Worm (Caenorhabditis elegans) whole organism, late embryonic: Measurements from ENCODE around the gene nipi-4.

ENCODE experiments used
- C08G9.2 ChIP-seq: sonication (generic microtip); optimal IDR thresholded peaks from 2 replicates; lab custom pipeline; 2016; ENCODE audit warnings: mild to moderate bottlenecking, missing genetic modification characterization, moderate library complexity, missing compliant biosample characterization
- C38D4.7 ChIP-seq: fragments of 200-800 bp; sonication (Bioruptor generic); optimal IDR thresholded peaks from 2 replicates; lab custom pipeline; 2018; ENCODE audit warnings: mild to moderate bottlenecking, missing genetic modification characterization, moderate library complexity, missing compliant biosample characterization
- K02D7.2 ChIP-seq: sonication (generic microtip); optimal IDR thresholded peaks from 2 replicates; lab custom pipeline; 2017; ENCODE audit warnings: mild to moderate bottlenecking, missing genetic modification characterization, missing compliant biosample characterization
- K09A11.1 ChIP-seq: sonication (generic microtip); optimal IDR thresholded peaks from 2 replicates; lab custom pipeline; 2017; ENCODE audit warnings: antibody characterized with exemption, mild to moderate bottlenecking, missing genetic modification characterization, missing compliant biosample characterization; ENCODE audit not compliant: insufficient read depth
- T23F11.4 ChIP-seq: fragments of 200-800 bp; sonication (Bioruptor generic); optimal IDR thresholded peaks from 2 replicates; lab custom pipeline; 2018; ENCODE audit warnings: mild to moderate bottlenecking, missing genetic modification characterization, missing compliant biosample characterization
- Y22D7AL.16 ChIP-seq: sonication (generic microtip); optimal IDR thresholded peaks from 2 replicates; lab custom pipeline; 2016; ENCODE audit warnings: missing genetic modification characterization, missing compliant biosample characterization
- ahr-1 ChIP-seq: sonication (generic microtip); optimal IDR thresholded peaks from 2 replicates; lab custom pipeline; 2016; ENCODE audit warnings: missing genetic modification characterization, missing compliant biosample characterization
- ama-1 ChIP-seq: fragments of 150-350 bp; optimal IDR thresholded peaks from 2 replicates; lab custom pipeline; 2014
- ceh-18 ChIP-seq: sonication (generic microtip); optimal IDR thresholded peaks from 2 replicates; lab custom pipeline; 2016; ENCODE audit warnings: missing genetic modification characterization, missing compliant biosample characterization
- ceh-19 ChIP-seq: fragments of 200-800 bp; sonication (Bioruptor generic); optimal IDR thresholded peaks from 2 replicates; lab custom pipeline; 2018; ENCODE audit warnings: mild to moderate bottlenecking, missing genetic modification characterization, missing compliant biosample characterization
- ceh-2 ChIP-seq: sonication (generic microtip); optimal IDR thresholded peaks from 2 replicates; lab custom pipeline; 2016; ENCODE audit warnings: missing genotype, missing genetic modification characterization, missing compliant biosample characterization
- ceh-24 ChIP-seq: sonication (generic microtip); optimal IDR thresholded peaks from 2 replicates; lab custom pipeline; 2016; ENCODE audit warnings: mild to moderate bottlenecking, missing genetic modification characterization, missing compliant biosample characterization
- ceh-31 ChIP-seq: sonication (generic microtip); optimal IDR thresholded peaks from 2 replicates; lab custom pipeline; 2016; ENCODE audit warnings: missing genetic modification characterization, missing compliant biosample characterization
- ceh-34 ChIP-seq: sonication (generic microtip); optimal IDR thresholded peaks from 2 replicates; lab custom pipeline; 2016; ENCODE audit warnings: mild to moderate bottlenecking, missing genetic modification characterization, missing compliant biosample characterization
- ceh-45 ChIP-seq: fragments of 200-800 bp; sonication (Bioruptor generic); IDR thresholded peaks from 2 replicates; pipeline ENCODE4 v1.3.6; 2022; ENCODE audit warnings: missing genetic modification reagents, missing genetic modification characterization, missing compliant biosample characterization
- ceh-48 ChIP-seq: sonication (generic microtip); optimal IDR thresholded peaks from 2 replicates; lab custom pipeline; 2016; ENCODE audit warnings: missing genetic modification characterization, inconsistent platforms, missing compliant biosample characterization
- ceh-6 ChIP-seq: fragments of 200-800 bp; sonication (Bioruptor generic); optimal IDR thresholded peaks from 2 replicates; lab custom pipeline; 2018; ENCODE audit warnings: mild to moderate bottlenecking, missing genetic modification characterization, missing compliant biosample characterization
- che-1 ChIP-seq: sonication (generic microtip); optimal IDR thresholded peaks from 2 replicates; lab custom pipeline; 2016; ENCODE audit warnings: mild to moderate bottlenecking, missing genetic modification characterization, missing compliant biosample characterization
- dve-1 ChIP-seq: sonication (generic microtip); optimal IDR thresholded peaks from 2 replicates; lab custom pipeline; 2017; ENCODE audit warnings: antibody characterized with exemption, mild to moderate bottlenecking, missing genetic modification characterization, missing compliant biosample characterization
- elt-2 ChIP-seq: sonication (generic microtip); optimal IDR thresholded peaks from 2 replicates; lab custom pipeline; 2016; ENCODE audit warnings: missing genetic modification reagents, missing genetic modification characterization, missing compliant biosample characterization
- elt-4 ChIP-seq: sonication (generic microtip); optimal IDR thresholded peaks from 2 replicates; lab custom pipeline; 2016; ENCODE audit warnings: missing genetic modification characterization, missing compliant biosample characterization
- ets-4 ChIP-seq: sonication (generic microtip); optimal IDR thresholded peaks from 2 replicates; lab custom pipeline; 2016; ENCODE audit warnings: missing genetic modification characterization, missing compliant biosample characterization
- fax-1 ChIP-seq: sonication (generic microtip); optimal IDR thresholded peaks from 2 replicates; lab custom pipeline; 2016; ENCODE audit warnings: missing genotype, missing genetic modification characterization, missing compliant biosample characterization
- gmeb-2 ChIP-seq: sonication (generic microtip); optimal IDR thresholded peaks from 2 replicates; lab custom pipeline; 2016; ENCODE audit warnings: missing genetic modification characterization, inconsistent platforms, missing compliant biosample characterization
- hlh-13 ChIP-seq: fragments of 200-800 bp; sonication (Bioruptor generic); optimal IDR thresholded peaks from 2 replicates; lab custom pipeline; 2018; ENCODE audit warnings: mild to moderate bottlenecking, missing genetic modification characterization, missing compliant biosample characterization
- hlh-15 ChIP-seq: sonication (generic microtip); optimal IDR thresholded peaks from 2 replicates; lab custom pipeline; 2016; ENCODE audit warnings: missing genetic modification characterization, missing compliant biosample characterization
- hlh-30 ChIP-seq: sonication (generic microtip); optimal IDR thresholded peaks from 2 replicates; lab custom pipeline; 2017; ENCODE audit warnings: antibody characterized with exemption, missing genetic modification characterization, missing compliant biosample characterization; ENCODE audit not compliant: insufficient read depth
- hlh-8 ChIP-seq: sonication (generic microtip); optimal IDR thresholded peaks from 2 replicates; lab custom pipeline; 2016; ENCODE audit warnings: missing genotype, missing genetic modification characterization, missing compliant biosample characterization
- lim-6 ChIP-seq: sonication (generic microtip); optimal IDR thresholded peaks from 2 replicates; lab custom pipeline; 2016; ENCODE audit warnings: missing genetic modification characterization, missing compliant biosample characterization
- lin-11 ChIP-seq: fragments of 200-800 bp; sonication (Bioruptor generic); optimal IDR thresholded peaks from 2 replicates; lab custom pipeline; 2018; ENCODE audit warnings: mild to moderate bottlenecking, missing genetic modification characterization, missing compliant biosample characterization
- madf-2 ChIP-seq: sonication (generic microtip); optimal IDR thresholded peaks from 2 replicates; lab custom pipeline; 2017; ENCODE audit warnings: missing genetic modification characterization, missing compliant biosample characterization
- mec-3 ChIP-seq: sonication (generic microtip); optimal IDR thresholded peaks from 2 replicates; lab custom pipeline; 2016; ENCODE audit warnings: borderline replicate concordance, missing genetic modification characterization, missing compliant biosample characterization
- nfya-1 ChIP-seq: sonication (generic microtip); optimal IDR thresholded peaks from 2 replicates; lab custom pipeline; 2017; ENCODE audit warnings: missing genetic modification characterization, mild to moderate bottlenecking, missing compliant biosample characterization, antibody characterized with exemption, moderate library complexity
- nhr-232 ChIP-seq: sonication (generic microtip); optimal IDR thresholded peaks from 2 replicates; lab custom pipeline; 2016; ENCODE audit warnings: missing genetic modification characterization, missing compliant biosample characterization
- npax-4 ChIP-seq: sonication (generic microtip); optimal IDR thresholded peaks from 2 replicates; lab custom pipeline; 2016; ENCODE audit warnings: missing genetic modification characterization, missing compliant biosample characterization
- pag-3 ChIP-seq: sonication (generic microtip); optimal IDR thresholded peaks from 2 replicates; lab custom pipeline; 2016; ENCODE audit warnings: missing compliant biosample characterization, missing genetic modification characterization, borderline replicate concordance
- pat-9 ChIP-seq: fragments of 200-800 bp; sonication (Bioruptor generic); optimal IDR thresholded peaks from 2 replicates; lab custom pipeline; 2018; ENCODE audit warnings: mild to moderate bottlenecking, missing genetic modification characterization, moderate library complexity, missing compliant biosample characterization
- pax-1 ChIP-seq: fragments of 150-350 bp; optimal IDR thresholded peaks from 2 replicates; lab custom pipeline; 2014; ENCODE audit warnings: missing biosample characterization, missing genetic modification characterization
- pha-4 ChIP-seq: fragments of 150-350 bp; optimal IDR thresholded peaks from 2 replicates; lab custom pipeline; 2018; ENCODE audit warnings: missing biosample characterization, missing genetic modification reagents, missing genetic modification characterization
- pqm-1 ChIP-seq: sonication (generic microtip); optimal IDR thresholded peaks from 2 replicates; lab custom pipeline; 2016; ENCODE audit warnings: missing genetic modification characterization, missing compliant biosample characterization
- rnt-1 ChIP-seq: sonication (generic microtip); optimal IDR thresholded peaks from 2 replicates; lab custom pipeline; 2016; ENCODE audit warnings: missing genetic modification characterization, missing compliant biosample characterization
- tbx-2 ChIP-seq: sonication (generic microtip); optimal IDR thresholded peaks from 2 replicates; lab custom pipeline; 2016; ENCODE audit warnings: missing genetic modification characterization, missing compliant biosample characterization
- tbx-7 ChIP-seq: sonication (generic microtip); optimal IDR thresholded peaks from 2 replicates; lab custom pipeline; 2016; ENCODE audit warnings: missing genotype, missing genetic modification characterization, missing compliant biosample characterization
- ttx-3 ChIP-seq: sonication (generic microtip); optimal IDR thresholded peaks from 2 replicates; lab custom pipeline; 2016; ENCODE audit warnings: missing genetic modification reagents, missing genetic modification characterization, missing compliant biosample characterization
- unc-55 ChIP-seq: sonication (generic microtip); optimal IDR thresholded peaks from 2 replicates; lab custom pipeline; 2017; ENCODE audit warnings: missing biosample characterization, missing genetic modification reagents, missing genetic modification characterization
- zip-5 ChIP-seq: sonication (generic microtip); optimal IDR thresholded peaks from 2 replicates; lab custom pipeline; 2016; ENCODE audit warnings: missing genetic modification characterization, missing compliant biosample characterization
- ztf-16 ChIP-seq: sonication (generic microtip); optimal IDR thresholded peaks from 2 replicates; lab custom pipeline; 2017; ENCODE audit warnings: missing genetic modification characterization, missing compliant biosample characterization

The nipi-4 gene

ce11 chrV:7854603-7855002, 16.0 kb downstream of the nipi-4 start, which contains the start of the genes C37C3.9 and C37C3.18:
Gene C37C3.9, minus strand, starts transcription at chrV:7854700.
Gene C37C3.18, plus strand, starts transcription at chrV:7854993.
- TF ChIP-seq unc-55 (peak; percentile 73), ets-4 (tag; lab: Kevin White, UChicago) (no peak), ceh-19 (no peak), tbx-7 (tag; lab: Kevin White, UChicago) (no peak), ama-1 (lab: Kevin White, UChicago) (no peak), ceh-45 (GFP tag; lab: Robert Waterston, UW) (no peak), elt-2 (tag; lab: Kevin White, UChicago) (no peak), ceh-24 (tag; lab: Kevin White, UChicago) (no peak), npax-4 (tag; lab: Kevin White, UChicago) (no peak), ttx-3 (no peak), hlh-15 (no peak), ceh-6 (no peak), elt-4 (tag; lab: Kevin White, UChicago) (no peak), ceh-48 (tag; lab: Kevin White, UChicago) (no peak), pat-9 (tag; lab: Kevin White, UChicago) (no peak), lim-6 (tag; lab: Kevin White, UChicago) (no peak), pha-4 (tag; lab: Kevin White, UChicago) (no peak), pag-3 (tag; lab: Kevin White, UChicago) (no peak), nhr-232 (tag; lab: Kevin White, UChicago) (no peak), zip-5 (tag; lab: Kevin White, UChicago) (no peak), gmeb-2 (tag; lab: Kevin White, UChicago) (no peak), mec-3 (tag; lab: Kevin White, UChicago) (no peak), ztf-16 (tag; lab: Kevin White, UChicago) (no peak), T23F11.4 (GFP tag; lab: Kevin White, UChicago) (peak; percentile 39), dve-1 (tag; lab: Kevin White, UChicago) (no peak), hlh-8 (tag; lab: Kevin White, UChicago) (no peak), che-1 (tag; lab: Kevin White, UChicago) (no peak), pax-1 (tag; lab: Kevin White, UChicago) (no peak), pqm-1 (tag; lab: Kevin White, UChicago) (peak; percentile 31), nfya-1 (tag; lab: Kevin White, UChicago) (peak; percentile 63), Y22D7AL.16 (tag; lab: Kevin White, UChicago) (no peak), lin-11 (tag; lab: Kevin White, UChicago) (no peak), C08G9.2 (no peak), ceh-31 (peak; percentile 42), K09A11.1 (tag; lab: Kevin White, UChicago) (no peak), hlh-13 (GFP tag; lab: Kevin White, UChicago) (no peak), K02D7.2 (tag; lab: Kevin White, UChicago) (no peak), fax-1 (tag; lab: Kevin White, UChicago) (no peak), hlh-30 (tag; lab: Kevin White, UChicago) (peak; percentile 6), ceh-2 (tag; lab: Kevin White, UChicago) (no peak), ceh-34 (tag; lab: Kevin White, UChicago) (peak; percentile 29), ahr-1 (tag; lab: Kevin White, UChicago) (no peak), tbx-2 (tag; lab: Kevin White, UChicago) (peak; percentile 19), madf-2 (no peak), ceh-18 (peak; percentile 48), rnt-1 (tag; lab: Kevin White, UChicago) (peak; percentile 58), C38D4.7 (no peak)
- TF ChIP-seq, all 69 proteins: peak for 10
